Fruit fly (Drosophila melanogaster) whole organism, prepupa: Measurements from ENCODE around the gene CG8003.

Experiments used
- CG16779 ChIP-seq: fragments of 200-800 bp; sonication (Bioruptor generic); optimal IDR thresholded peaks from 3 replicates; lab custom pipeline; 2017; ENCODE audit warnings: missing biosample characterization, mild to moderate bottlenecking, missing genetic modification characterization
- CG6808 ChIP-seq: fragments of 200-800 bp; sonication (Bioruptor generic); optimal IDR thresholded peaks from 3 replicates; lab custom pipeline; 2017; ENCODE audit warnings: missing biosample characterization, missing genetic modification characterization, mild to moderate bottlenecking, moderate library complexity, missing genetic modification reagents
- Hr4 ChIP-seq: fragments of 200-800 bp; sonication (Bioruptor generic); optimal IDR thresholded peaks from 3 replicates; lab custom pipeline; 2016; ENCODE audit warnings: missing biosample characterization, missing genetic modification characterization
- Lpt ChIP-seq: fragments of 200-800 bp; sonication (Bioruptor generic); optimal IDR thresholded peaks from 3 replicates; lab custom pipeline; 2016; ENCODE audit warnings: missing biosample characterization, missing genetic modification characterization
- OdsH ChIP-seq: fragments of 200-800 bp; sonication (Bioruptor generic); optimal IDR thresholded peaks from 3 replicates; lab custom pipeline; 2016; ENCODE audit warnings: missing biosample characterization, missing genetic modification characterization
- Sox102F ChIP-seq: fragments of 200-800 bp; sonication (Bioruptor generic); optimal IDR thresholded peaks from 2 replicates; lab custom pipeline; 2016; ENCODE audit warnings: missing biosample characterization, mild to moderate bottlenecking, missing genetic modification characterization
- acj6 ChIP-seq: fragments of 200-800 bp; sonication (Bioruptor generic); optimal IDR thresholded peaks from 3 replicates; lab custom pipeline; 2016; ENCODE audit warnings: missing biosample characterization, missing genetic modification characterization
- spab ChIP-seq: fragments of 200-800 bp; sonication (Bioruptor generic); optimal IDR thresholded peaks from 2 replicates; lab custom pipeline; 2017; ENCODE audit warnings: missing biosample characterization, mild to moderate bottlenecking, missing genetic modification characterization, missing genetic modification reagents
- topi ChIP-seq: fragments of 200-800 bp; sonication (Bioruptor generic); optimal IDR thresholded peaks from 3 replicates; lab custom pipeline; 2016; ENCODE audit warnings: missing biosample characterization, missing genetic modification characterization

- TF ChIP-seq Lpt (GFP tag; lab: Kevin White, UChicago) (peak; percentile 42), OdsH (GFP tag; lab: Kevin White, UChicago) (no peak), CG6808 (no peak), spab (GFP tag; lab: Kevin White, UChicago) (no peak), acj6 (GFP tag; lab: Kevin White, UChicago) (no peak), Hr4 (GFP tag; lab: Kevin White, UChicago) (no peak), topi (no peak), Sox102F (GFP tag; lab: Kevin White, UChicago) (peak; percentile 36), CG16779 (tag; lab: Kevin White, UChicago) (peak; percentile 0)
These were observed 20.5 kb downstream of the CG8003 start for dm6 chr3L:10681814-10682213.
